Worm (Caenorhabditis elegans) whole organism, L4 larva: Measurements from ENCODE around the gene C03H5.4.

Source experiments
- F10B5.3 ChIP-seq: sonication (generic microtip); optimal IDR thresholded peaks from 2 replicates; lab custom pipeline; 2016; ENCODE audit warnings: mild to moderate bottlenecking, missing genetic modification characterization, missing compliant biosample characterization
- F26F4.8 ChIP-seq: fragments of 200-800 bp; sonication (Bioruptor generic); conservative IDR thresholded peaks from 2 replicates; pipeline ENCODE4 v1.3.6; 2022; ENCODE audit warnings: missing genetic modification characterization, missing compliant biosample characterization
- R02D3.7 ChIP-seq: fragments of 150-350 bp; sonication (generic microtip); optimal IDR thresholded peaks from 3 replicates; lab custom pipeline; 2014; ENCODE audit warnings: missing biosample characterization, missing genetic modification characterization
- T26A8.4 ChIP-seq: fragments of 200-800 bp; sonication (Bioruptor generic); IDR thresholded peaks from 2 replicates; pipeline ENCODE4 v1.3.6; 2022; ENCODE audit warnings: missing genetic modification characterization, missing compliant biosample characterization
- Y105C5A.15 ChIP-seq: fragments of 200-800 bp; sonication (Bioruptor generic); IDR thresholded peaks from 2 replicates; pipeline ENCODE4 v1.3.6; 2022; ENCODE audit warnings: missing genetic modification characterization, missing compliant biosample characterization
- Y75B8A.6 ChIP-seq: fragments of 200-800 bp; sonication (Bioruptor generic); IDR thresholded peaks from 2 replicates; pipeline ENCODE4 v1.3.6; 2022; ENCODE audit warnings: missing genetic modification reagents, missing genetic modification characterization, missing compliant biosample characterization
- ZK546.5 ChIP-seq, 2 experiments: sonication (generic microtip); optimal IDR thresholded peaks; 2 replicates each; lab custom pipeline; 2017; ENCODE audit warnings: missing biosample characterization in 2 of 2, missing genetic modification characterization in 2 of 2
- aha-1 ChIP-seq: fragments of 150-350 bp; peaks from one replicate; lab custom pipeline; 2014; ENCODE audit warnings: missing biosample characterization, missing genetic modification characterization
- aly-2 ChIP-seq: sonication (generic microtip); optimal IDR thresholded peaks from 2 replicates; lab custom pipeline; 2018; ENCODE audit warnings: missing biosample characterization, missing genetic modification characterization
- arid-1 ChIP-seq: fragments of 200-800 bp; sonication (Bioruptor generic); conservative IDR thresholded peaks from 2 replicates; pipeline ENCODE4 v1.3.6; 2022; ENCODE audit warnings: missing genetic modification reagents, missing genetic modification characterization, missing compliant biosample characterization
- ceh-32 ChIP-seq: sonication (generic microtip); optimal IDR thresholded peaks from 2 replicates; lab custom pipeline; 2016; ENCODE audit warnings: mild to moderate bottlenecking, missing genetic modification characterization, missing compliant biosample characterization; ENCODE audit not compliant: poor library complexity
- ceh-62 ChIP-seq: sonication (generic microtip); optimal IDR thresholded peaks from 2 replicates; lab custom pipeline; 2017; ENCODE audit warnings: missing biosample characterization, missing genetic modification characterization
- ces-1 ChIP-seq: fragments of 150-350 bp; sonication (generic microtip); optimal IDR thresholded peaks from 4 replicates; lab custom pipeline; 2014; ENCODE audit warnings: missing biosample characterization, missing genetic modification reagents, missing genetic modification characterization
- daf-12 ChIP-seq: fragments of 150-350 bp; optimal IDR thresholded peaks from 2 replicates; lab custom pipeline; 2014; ENCODE audit warnings: missing biosample characterization, missing genetic modification reagents, missing genetic modification characterization
- daf-8 ChIP-seq: fragments of 200-800 bp; sonication (Bioruptor generic); IDR thresholded peaks from 2 replicates; pipeline ENCODE4 v1.3.6; 2022; ENCODE audit warnings: missing genetic modification characterization, missing compliant biosample characterization
- dmd-6 ChIP-seq: fragments of 200-800 bp; sonication (Bioruptor generic); IDR thresholded peaks from 2 replicates; pipeline ENCODE4 v1.3.6; 2022; ENCODE audit warnings: missing genetic modification reagents, missing genetic modification characterization, missing compliant biosample characterization
- dmd-8 ChIP-seq: fragments of 200-800 bp; sonication (Bioruptor generic); IDR thresholded peaks from 2 replicates; pipeline ENCODE4 v1.3.6; 2022; ENCODE audit warnings: missing genetic modification characterization, missing compliant biosample characterization
- egl-43 ChIP-seq: fragments of 200-800 bp; sonication (Bioruptor generic); IDR thresholded peaks from 2 replicates; pipeline ENCODE4 v1.3.6; 2022; ENCODE audit warnings: missing genetic modification reagents, missing genetic modification characterization, missing compliant biosample characterization
- hmg-1.1 ChIP-seq: fragments of 200-800 bp; sonication (Bioruptor generic); IDR thresholded peaks from 2 replicates; pipeline ENCODE4 v1.3.6; 2022; ENCODE audit warnings: missing genetic modification reagents, missing genetic modification characterization, missing compliant biosample characterization
- lim-7 ChIP-seq: fragments of 200-800 bp; sonication (Bioruptor generic); IDR thresholded peaks from 2 replicates; pipeline ENCODE4 v1.3.6; 2022; ENCODE audit warnings: missing genetic modification characterization, missing compliant biosample characterization
- lin-1 ChIP-seq: fragments of 200-800 bp; sonication (Bioruptor generic); IDR thresholded peaks from 2 replicates; pipeline ENCODE4 v1.3.6; 2022; ENCODE audit warnings: missing genetic modification reagents, missing genetic modification characterization, missing compliant biosample characterization
- lin-13 ChIP-seq: fragments of 150-350 bp; optimal IDR thresholded peaks from 2 replicates; lab custom pipeline; 2014; ENCODE audit warnings: missing biosample characterization, missing genetic modification reagents, missing genetic modification characterization
- lin-38 ChIP-seq: fragments of 200-800 bp; sonication (Bioruptor generic); IDR thresholded peaks from 2 replicates; pipeline ENCODE4 v1.3.6; 2022; ENCODE audit warnings: missing genetic modification reagents, missing genetic modification characterization, missing compliant biosample characterization
- mdt-29 ChIP-seq: fragments of 200-800 bp; sonication (Bioruptor generic); IDR thresholded peaks from 2 replicates; pipeline ENCODE4 v1.3.6; 2022; ENCODE audit warnings: missing genetic modification reagents, missing genetic modification characterization, missing compliant biosample characterization
- nhr-11 ChIP-seq: fragments of 150-350 bp; optimal IDR thresholded peaks from 2 replicates; lab custom pipeline; 2014; ENCODE audit warnings: missing biosample characterization, missing genetic modification characterization
- nhr-42 ChIP-seq: fragments of 200-800 bp; sonication (Bioruptor generic); IDR thresholded peaks from 2 replicates; pipeline ENCODE4 v1.3.6; 2022; ENCODE audit warnings: missing genetic modification characterization, missing compliant biosample characterization
- nhr-48 ChIP-seq: sonication (generic microtip); optimal IDR thresholded peaks from 2 replicates; lab custom pipeline; 2016; ENCODE audit warnings: mild to moderate bottlenecking, missing genetic modification characterization, missing compliant biosample characterization
- php-3 ChIP-seq: fragments of 200-800 bp; sonication (Bioruptor generic); IDR thresholded peaks from 2 replicates; pipeline ENCODE4 v1.3.6; 2022; ENCODE audit warnings: missing genetic modification reagents, missing genetic modification characterization, missing compliant biosample characterization
- rbr-2 ChIP-seq: sonication (generic microtip); optimal IDR thresholded peaks from 2 replicates; lab custom pipeline; 2016; ENCODE audit warnings: missing genotype, missing genetic modification characterization, missing compliant biosample characterization
- set-16 ChIP-seq: fragments of 200-800 bp; sonication (Bioruptor generic); IDR thresholded peaks from 2 replicates; pipeline ENCODE4 v1.3.6; 2022; ENCODE audit warnings: missing genetic modification reagents, missing genetic modification characterization, missing compliant biosample characterization
- skn-1 ChIP-seq: fragments of 150-350 bp; optimal IDR thresholded peaks from 2 replicates; lab custom pipeline; 2014; ENCODE audit warnings: missing biosample characterization, missing genetic modification characterization
- tag-97 ChIP-seq: fragments of 200-800 bp; sonication (Bioruptor generic); IDR thresholded peaks from 2 replicates; pipeline ENCODE4 v1.3.6; 2022; ENCODE audit warnings: missing genetic modification characterization, missing compliant biosample characterization
- tra-1 ChIP-seq: fragments of 200-800 bp; sonication (Bioruptor generic); IDR thresholded peaks from 2 replicates; pipeline ENCODE4 v1.3.6; 2022; ENCODE audit warnings: missing genetic modification reagents, missing genetic modification characterization, missing compliant biosample characterization
- unc-130 ChIP-seq: sonication (generic microtip); optimal IDR thresholded peaks from 2 replicates; lab custom pipeline; 2016; ENCODE audit warnings: missing genetic modification reagents, missing genetic modification characterization, missing compliant biosample characterization
- zip-2 ChIP-seq: fragments of 150-350 bp; optimal IDR thresholded peaks from 2 replicates; lab custom pipeline; 2014; ENCODE audit warnings: missing biosample characterization, missing genetic modification characterization

C03H5.4 gene

ce11 chrII:354494-354893 is 20.6 kb upstream of the C03H5.4 start:
- no peak for TF ChIP-seq ceh-62 (tag; lab: Kevin White, UChicago)
- no peak for TF ChIP-seq tag-97 (GFP tag; lab: Robert Waterston, UW)
- TF ChIP-seq ces-1 = peak; percentile 80
- no peak for TF ChIP-seq nhr-48 (tag; lab: Kevin White, UChicago)

ce11 chrII:356969-357368 is 18.1 kb upstream of the C03H5.4 start, which contains the start of gene dmsr-4:
Gene dmsr-4, minus strand, starts transcription at chrII:357069.
- no peak for TF ChIP-seq mdt-29
- no peak for TF ChIP-seq R02D3.7
- TF ChIP-seq skn-1 (tag; lab: Kevin White, UChicago) = no peak
- no peak for TF ChIP-seq hmg-1.1 (GFP tag; lab: Robert Waterston, UW)
- TF ChIP-seq aha-1 (tag; lab: Kevin White, UChicago) = peak; percentile 46
- TF ChIP-seq, all 104 proteins: peak for 1

ce11 chrII:367455-367854 is 7.6 kb upstream of the C03H5.4 start, which contains the start of gene ptr-3:
Gene ptr-3, minus strand, starts transcription at chrII:367555.
- no peak for TF ChIP-seq F10B5.3 (tag; lab: Kevin White, UChicago)
- TF ChIP-seq zip-2 = no peak
- no peak for TF ChIP-seq F26F4.8 (GFP tag; lab: Robert Waterston, UW)
- TF ChIP-seq set-16 = no peak
- no peak for TF ChIP-seq daf-12 (tag; lab: Kevin White, UChicago)
- TF ChIP-seq T26A8.4 (GFP tag; lab: Robert Waterston, UW) = no peak
- no peak for TF ChIP-seq lin-1 (GFP tag; lab: Robert Waterston, UW)
- no peak for TF ChIP-seq unc-130 (GFP tag; lab: Kevin White, UChicago)
- TF ChIP-seq mdt-29 = no peak
- no peak for TF ChIP-seq egl-43 (GFP tag; lab: Robert Waterston, UW)
- TF ChIP-seq Y105C5A.15 (GFP tag; lab: Robert Waterston, UW) = no peak
- TF ChIP-seq aly-2 (tag; lab: Kevin White, UChicago) = no peak
- no peak for TF ChIP-seq php-3 (GFP tag; lab: Robert Waterston, UW)
- no peak for TF ChIP-seq ZK546.5 (tag; optimal IDR thresholded peaks at IDR 0.05; lab: Kevin White, UChicago)
- TF ChIP-seq dmd-6 (GFP tag; lab: Robert Waterston, UW) = no peak

ce11 chrII:370394-370793 is 4.7 kb upstream of the C03H5.4 start:
- TF ChIP-seq ceh-32 (tag; lab: Kevin White, UChicago) (no peak), lin-38 (GFP tag; lab: Robert Waterston, UW) (no peak), dmd-8 (GFP tag; lab: Robert Waterston, UW) (no peak), nhr-11 (no peak), daf-8 (no peak)
- TF ChIP-seq, all 104 proteins: peak for 0

ce11 chrII:371549-371948 is 3.5 kb upstream of the C03H5.4 start:
- no peak for TF ChIP-seq daf-12 (tag; lab: Kevin White, UChicago)
- TF ChIP-seq arid-1 (GFP tag; lab: Robert Waterston, UW) = no peak
- no peak for TF ChIP-seq nhr-42
- TF ChIP-seq lim-7 (GFP tag; lab: Robert Waterston, UW) = no peak
- TF ChIP-seq F10B5.3 (tag; lab: Kevin White, UChicago) = no peak
- no peak for TF ChIP-seq Y75B8A.6 (GFP tag; lab: Robert Waterston, UW)
- no peak for TF ChIP-seq lin-13 (GFP tag; lab: Kevin White, UChicago)
- no peak for TF ChIP-seq rbr-2 (tag; lab: Kevin White, UChicago)
- no peak for TF ChIP-seq tra-1 (GFP tag; lab: Robert Waterston, UW)
- no peak for TF ChIP-seq mdt-29
